Worm (Caenorhabditis elegans) whole organism, early embryonic: ENCODE measurements around the gene Y75B12B.1.

Source experiments
- B0310.2 ChIP-seq: sonication (generic microtip); optimal IDR thresholded peaks from 2 replicates; lab custom pipeline; 2016; ENCODE audit warnings: mild to moderate bottlenecking, missing genetic modification characterization, missing compliant biosample characterization
- aly-1 ChIP-seq: sonication (generic microtip); optimal IDR thresholded peaks from 2 replicates; lab custom pipeline; 2016; ENCODE audit warnings: missing genetic modification characterization, missing compliant biosample characterization
- ceh-36 ChIP-seq: sonication (generic microtip); optimal IDR thresholded peaks from 2 replicates; lab custom pipeline; 2016; ENCODE audit warnings: missing genetic modification characterization, inconsistent platforms, missing compliant biosample characterization
- flt-1 ChIP-seq: fragments of 200-800 bp; sonication (Bioruptor generic); IDR thresholded peaks from 2 replicates; pipeline ENCODE4 v1.3.6; 2022; ENCODE audit warnings: missing genetic modification characterization, missing compliant biosample characterization
- hmbx-1 ChIP-seq: sonication (generic microtip); optimal IDR thresholded peaks from 2 replicates; lab custom pipeline; 2016; ENCODE audit warnings: mild to moderate bottlenecking, missing genetic modification characterization, missing compliant biosample characterization
- hmg-4 ChIP-seq: fragments of 200-800 bp; sonication (Bioruptor generic); optimal IDR thresholded peaks from 2 replicates; lab custom pipeline; 2018; ENCODE audit warnings: mild to moderate bottlenecking, missing genetic modification characterization, missing compliant biosample characterization
- pes-1 ChIP-seq: fragments of 200-800 bp; sonication (Bioruptor generic); IDR thresholded peaks from 2 replicates; pipeline ENCODE4 v1.3.6; 2022; ENCODE audit warnings: missing genetic modification reagents, missing genetic modification characterization, missing compliant biosample characterization
- scrt-1 ChIP-seq: fragments of 200-800 bp; sonication (Bioruptor generic); IDR thresholded peaks from 2 replicates; pipeline ENCODE4 v1.3.6; 2022; ENCODE audit warnings: missing genetic modification characterization, missing compliant biosample characterization
- tbx-37 ChIP-seq: fragments of 200-800 bp; sonication (Bioruptor generic); conservative IDR thresholded peaks from 2 replicates; pipeline ENCODE4 v1.3.6; 2022; ENCODE audit warnings: missing genetic modification reagents, missing genetic modification characterization, missing compliant biosample characterization
- tra-4 ChIP-seq: sonication (generic microtip); optimal IDR thresholded peaks from 2 replicates; lab custom pipeline; 2017; ENCODE audit warnings: missing genetic modification characterization, missing compliant biosample characterization

Y75B12B.1 gene

DNA sequence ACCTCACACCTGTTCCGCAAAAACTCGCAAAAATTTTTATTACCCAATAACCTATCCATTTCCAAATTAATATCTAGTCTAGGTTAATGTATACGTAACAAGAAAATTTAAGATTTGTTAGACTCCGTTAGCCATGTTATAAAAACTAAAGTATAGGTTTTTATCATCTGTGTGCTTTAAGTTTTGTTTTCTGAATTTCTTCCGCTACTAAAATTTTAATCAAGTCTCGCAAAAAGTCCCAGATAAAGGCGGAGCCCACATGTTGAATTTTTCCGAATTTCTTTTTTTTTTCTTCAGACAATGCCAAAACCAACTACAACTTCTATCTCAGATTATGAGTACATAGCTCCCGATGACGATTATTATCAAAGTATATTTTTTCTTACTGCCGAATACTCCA lies 47.7 kb downstream of the Y75B12B.1 start, which contains the start of gene srw-13:
Gene srw-13, plus strand, starts transcription at position 301 of the 400 bp plus-strand sequence.
- TF ChIP-seq hmbx-1 (tag; lab: Kevin White, UChicago): no peak
- TF ChIP-seq hmg-4 (GFP tag; lab: Kevin White, UChicago): no peak
- TF ChIP-seq flt-1: no peak
- TF ChIP-seq tra-4 (tag; lab: Kevin White, UChicago): no peak
- TF ChIP-seq B0310.2 (tag; lab: Kevin White, UChicago): no peak
- no peak for TF ChIP-seq tbx-37 (GFP tag; lab: Robert Waterston, UW)
- TF ChIP-seq pes-1: no peak
- TF ChIP-seq scrt-1 (GFP tag; lab: Robert Waterston, UW): no peak
- no peak for TF ChIP-seq aly-1 (tag; lab: Kevin White, UChicago)
- no peak for TF ChIP-seq ceh-36 (tag; lab: Kevin White, UChicago)
